Worm (Caenorhabditis elegans) whole organism, early embryonic: Measurements from ENCODE around the gene srh-138.

Experiments used
- B0310.2 ChIP-seq: sonication (generic microtip); optimal IDR thresholded peaks from 2 replicates; lab custom pipeline; 2016; ENCODE audit warnings: mild to moderate bottlenecking, missing genetic modification characterization, missing compliant biosample characterization
- aly-1 ChIP-seq: sonication (generic microtip); optimal IDR thresholded peaks from 2 replicates; lab custom pipeline; 2016; ENCODE audit warnings: missing genetic modification characterization, missing compliant biosample characterization
- ama-1 ChIP-seq: fragments of 150-350 bp; optimal IDR thresholded peaks from 2 replicates; lab custom pipeline; 2014
- ceh-13 ChIP-seq: fragments of 200-800 bp; sonication (Bioruptor generic); optimal IDR thresholded peaks from 2 replicates; lab custom pipeline; 2018; ENCODE audit warnings: mild to moderate bottlenecking, missing genetic modification characterization, missing compliant biosample characterization
- flt-1 ChIP-seq: fragments of 200-800 bp; sonication (Bioruptor generic); IDR thresholded peaks from 2 replicates; pipeline ENCODE4 v1.3.6; 2022; ENCODE audit warnings: missing genetic modification characterization, missing compliant biosample characterization
- hnd-1 ChIP-seq: sonication (generic microtip); optimal IDR thresholded peaks from 2 replicates; lab custom pipeline; 2016; ENCODE audit warnings: missing genetic modification characterization, missing compliant biosample characterization
- sea-1 ChIP-seq: fragments of 200-800 bp; sonication (Bioruptor generic); conservative IDR thresholded peaks from 2 replicates; pipeline ENCODE4 v1.3.6; 2022; ENCODE audit warnings: missing genetic modification characterization, missing compliant biosample characterization

DNA sequence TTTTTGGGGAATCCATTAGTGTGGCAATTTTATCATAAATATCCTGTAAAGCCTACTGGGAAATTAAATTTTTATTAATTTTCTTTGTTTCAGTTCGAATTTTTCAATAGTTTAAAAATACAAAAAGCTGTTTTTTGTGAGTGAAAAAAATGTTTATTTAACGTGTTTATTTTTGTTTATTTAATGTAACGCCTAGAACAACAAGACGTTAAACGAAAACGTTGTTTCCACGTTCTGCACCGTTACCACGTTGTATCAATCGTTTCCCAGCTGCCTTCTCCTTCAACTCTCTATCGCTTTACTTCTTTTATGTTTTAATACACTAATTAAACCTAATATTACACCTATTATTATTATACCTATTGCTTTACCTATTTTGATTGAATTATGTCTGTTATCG lies 23.1 kb downstream of the srh-138 start, which contains the start of gene T08G3.13:
- TF ChIP-seq ama-1 (lab: Kevin White, UChicago) = no peak
- no peak for TF ChIP-seq aly-1 (tag; lab: Kevin White, UChicago)
- no peak for TF ChIP-seq sea-1 (GFP tag; lab: Robert Waterston, UW)
- no peak for TF ChIP-seq ceh-13 (GFP tag; lab: Kevin White, UChicago)
- TF ChIP-seq B0310.2 (tag; lab: Kevin White, UChicago) = no peak
- no peak for TF ChIP-seq hnd-1 (tag; lab: Kevin White, UChicago)
- no peak for TF ChIP-seq flt-1 (GFP tag; lab: Robert Waterston, UW)
